Worm (Caenorhabditis elegans): ENCODE data around the gene Y46G5A.23.

ce11 chrII:12799364-12799763 is 29.4 kb downstream of the Y46G5A.23 start:
- TF ChIP-seq tbx-11 (GFP tag; IDR thresholded peaks at IDR 0.05), result no peak
- no peak for TF ChIP-seq ceh-36 (tag; optimal IDR thresholded peaks at IDR 0.05)
- no peak for TF ChIP-seq flt-1 (GFP tag; IDR thresholded peaks at IDR 0.05)
- TF ChIP-seq hmbx-1 (tag; optimal IDR thresholded peaks at IDR 0.05), result no peak
- TF ChIP-seq tra-4 (tag; optimal IDR thresholded peaks at IDR 0.05), result no peak
- no peak for TF ChIP-seq hnd-1 (tag; optimal IDR thresholded peaks at IDR 0.05)
